Worm (Caenorhabditis elegans) whole organism, late embryonic: ENCODE results near the gene R148.3.
A peak's percentile ranks its signal among the peaks of the same experiment; 100 is the strongest.

Experiments used
- C08G9.2 ChIP-seq: sonication (generic microtip); optimal IDR thresholded peaks from 2 replicates; lab custom pipeline; 2016; ENCODE audit warnings: mild to moderate bottlenecking, missing genetic modification characterization, moderate library complexity, missing compliant biosample characterization
- F13H6.1 ChIP-seq: sonication (generic microtip); optimal IDR thresholded peaks from 2 replicates; lab custom pipeline; 2016; ENCODE audit warnings: missing genetic modification characterization, missing compliant biosample characterization
- Y22D7AL.16 ChIP-seq: sonication (generic microtip); optimal IDR thresholded peaks from 2 replicates; lab custom pipeline; 2016; ENCODE audit warnings: missing genetic modification characterization, missing compliant biosample characterization
- ceh-14 ChIP-seq: sonication (generic microtip); optimal IDR thresholded peaks from 2 replicates; lab custom pipeline; 2016; ENCODE audit warnings: missing genotype, missing genetic modification characterization, missing compliant biosample characterization
- ceh-22 ChIP-seq: sonication (generic microtip); optimal IDR thresholded peaks from 2 replicates; lab custom pipeline; 2017; ENCODE audit warnings: missing biosample characterization, missing genetic modification characterization
- ceh-24 ChIP-seq: sonication (generic microtip); optimal IDR thresholded peaks from 2 replicates; lab custom pipeline; 2016; ENCODE audit warnings: mild to moderate bottlenecking, missing genetic modification characterization, missing compliant biosample characterization
- ceh-31 ChIP-seq: sonication (generic microtip); optimal IDR thresholded peaks from 2 replicates; lab custom pipeline; 2016; ENCODE audit warnings: missing genetic modification characterization, missing compliant biosample characterization
- ceh-34 ChIP-seq: sonication (generic microtip); optimal IDR thresholded peaks from 2 replicates; lab custom pipeline; 2016; ENCODE audit warnings: mild to moderate bottlenecking, missing genetic modification characterization, missing compliant biosample characterization
- ceh-45 ChIP-seq: fragments of 200-800 bp; sonication (Bioruptor generic); IDR thresholded peaks from 2 replicates; pipeline ENCODE4 v1.3.6; 2022; ENCODE audit warnings: missing genetic modification reagents, missing genetic modification characterization, missing compliant biosample characterization
- ceh-48 ChIP-seq: sonication (generic microtip); optimal IDR thresholded peaks from 2 replicates; lab custom pipeline; 2016; ENCODE audit warnings: missing genetic modification characterization, inconsistent platforms, missing compliant biosample characterization
- ceh-6 ChIP-seq: fragments of 200-800 bp; sonication (Bioruptor generic); optimal IDR thresholded peaks from 2 replicates; lab custom pipeline; 2018; ENCODE audit warnings: mild to moderate bottlenecking, missing genetic modification characterization, missing compliant biosample characterization
- ceh-9 ChIP-seq: sonication (generic microtip); optimal IDR thresholded peaks from 2 replicates; lab custom pipeline; 2016; ENCODE audit warnings: mild to moderate bottlenecking, missing genetic modification characterization, inconsistent platforms, missing compliant biosample characterization
- dve-1 ChIP-seq: sonication (generic microtip); optimal IDR thresholded peaks from 2 replicates; lab custom pipeline; 2017; ENCODE audit warnings: antibody characterized with exemption, mild to moderate bottlenecking, missing genetic modification characterization, missing compliant biosample characterization
- eyg-1 ChIP-seq: sonication (generic microtip); optimal IDR thresholded peaks from 2 replicates; lab custom pipeline; 2016; ENCODE audit warnings: missing genotype, missing genetic modification characterization, missing compliant biosample characterization
- gmeb-2 ChIP-seq: sonication (generic microtip); optimal IDR thresholded peaks from 2 replicates; lab custom pipeline; 2016; ENCODE audit warnings: missing genetic modification characterization, inconsistent platforms, missing compliant biosample characterization
- hlh-30 ChIP-seq: sonication (generic microtip); optimal IDR thresholded peaks from 2 replicates; lab custom pipeline; 2017; ENCODE audit warnings: antibody characterized with exemption, missing genetic modification characterization, missing compliant biosample characterization; ENCODE audit not compliant: insufficient read depth
- hlh-8 ChIP-seq: sonication (generic microtip); optimal IDR thresholded peaks from 2 replicates; lab custom pipeline; 2016; ENCODE audit warnings: missing genotype, missing genetic modification characterization, missing compliant biosample characterization
- lim-6 ChIP-seq: sonication (generic microtip); optimal IDR thresholded peaks from 2 replicates; lab custom pipeline; 2016; ENCODE audit warnings: missing genetic modification characterization, missing compliant biosample characterization
- nfya-1 ChIP-seq: sonication (generic microtip); optimal IDR thresholded peaks from 2 replicates; lab custom pipeline; 2017; ENCODE audit warnings: missing genetic modification characterization, mild to moderate bottlenecking, missing compliant biosample characterization, antibody characterized with exemption, moderate library complexity
- nhr-232 ChIP-seq: sonication (generic microtip); optimal IDR thresholded peaks from 2 replicates; lab custom pipeline; 2016; ENCODE audit warnings: missing genetic modification characterization, missing compliant biosample characterization
- pag-3 ChIP-seq: sonication (generic microtip); optimal IDR thresholded peaks from 2 replicates; lab custom pipeline; 2016; ENCODE audit warnings: missing compliant biosample characterization, missing genetic modification characterization, borderline replicate concordance
- pat-9 ChIP-seq: fragments of 200-800 bp; sonication (Bioruptor generic); optimal IDR thresholded peaks from 2 replicates; lab custom pipeline; 2018; ENCODE audit warnings: mild to moderate bottlenecking, missing genetic modification characterization, moderate library complexity, missing compliant biosample characterization
- ref-2 ChIP-seq: sonication (generic microtip); optimal IDR thresholded peaks from 2 replicates; lab custom pipeline; 2016; ENCODE audit warnings: missing genetic modification characterization, missing compliant biosample characterization
- rnt-1 ChIP-seq: sonication (generic microtip); optimal IDR thresholded peaks from 2 replicates; lab custom pipeline; 2016; ENCODE audit warnings: missing genetic modification characterization, missing compliant biosample characterization
- sdc-2 ChIP-seq: sonication (generic microtip); optimal IDR thresholded peaks from 2 replicates; lab custom pipeline; 2016; ENCODE audit warnings: missing genotype, missing genetic modification characterization, missing compliant biosample characterization
- tbx-2 ChIP-seq: sonication (generic microtip); optimal IDR thresholded peaks from 2 replicates; lab custom pipeline; 2016; ENCODE audit warnings: missing genetic modification characterization, missing compliant biosample characterization
- unc-42 ChIP-seq: sonication (generic microtip); optimal IDR thresholded peaks from 2 replicates; lab custom pipeline; 2016; ENCODE audit warnings: missing genotype, missing genetic modification characterization, missing compliant biosample characterization
- unc-55 ChIP-seq: sonication (generic microtip); optimal IDR thresholded peaks from 2 replicates; lab custom pipeline; 2017; ENCODE audit warnings: missing biosample characterization, missing genetic modification reagents, missing genetic modification characterization

Gene R148.3

DNA sequence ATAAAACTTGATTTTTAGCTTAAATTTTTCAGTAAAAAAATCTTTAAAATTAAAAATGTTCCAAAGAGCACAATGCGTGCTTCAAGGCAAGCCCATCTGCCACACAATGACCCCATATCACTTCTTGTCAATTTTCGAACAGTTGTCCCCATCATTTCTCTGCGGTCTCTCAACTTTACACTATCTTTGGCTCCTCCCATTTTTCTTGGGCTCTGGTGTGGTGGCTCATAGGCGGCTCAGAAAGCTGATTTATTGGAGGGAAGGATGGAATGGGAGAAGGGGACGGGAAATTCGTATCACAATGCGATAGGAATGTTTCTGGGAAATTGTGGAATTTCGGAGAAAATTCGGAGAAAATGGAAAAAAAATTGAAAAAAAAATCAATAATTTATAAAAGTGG is 25.4 kb downstream of the R148.3 start:
- TF ChIP-seq C08G9.2 (no peak), rnt-1 (tag; lab: Kevin White, UChicago) (peak; percentile 78), ceh-48 (tag; lab: Kevin White, UChicago) (peak; percentile 4), unc-55 (GFP tag; lab: Kevin White, UChicago) (peak; percentile 75)

DNA sequence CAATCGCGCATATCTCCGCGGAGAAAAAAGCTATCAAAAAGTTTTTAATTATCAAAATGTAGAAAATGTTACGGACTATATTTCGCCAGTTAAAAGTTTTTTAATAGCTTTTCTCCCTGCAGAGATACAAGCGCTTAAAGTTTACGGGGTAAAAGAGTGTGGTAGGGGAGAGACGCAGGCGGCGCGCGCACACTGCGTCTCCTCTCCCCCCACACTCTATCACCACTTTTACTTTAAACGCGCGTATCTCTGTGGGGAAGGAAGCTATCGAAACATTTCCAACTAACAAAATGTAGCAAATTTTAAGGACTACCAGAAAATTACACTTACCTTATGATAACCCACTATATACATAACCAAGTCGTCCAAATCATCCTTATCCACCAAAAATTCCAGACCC is 28.5 kb downstream of the R148.3 start:
- no peak for TF ChIP-seq lim-6 (tag; lab: Kevin White, UChicago)

DNA sequence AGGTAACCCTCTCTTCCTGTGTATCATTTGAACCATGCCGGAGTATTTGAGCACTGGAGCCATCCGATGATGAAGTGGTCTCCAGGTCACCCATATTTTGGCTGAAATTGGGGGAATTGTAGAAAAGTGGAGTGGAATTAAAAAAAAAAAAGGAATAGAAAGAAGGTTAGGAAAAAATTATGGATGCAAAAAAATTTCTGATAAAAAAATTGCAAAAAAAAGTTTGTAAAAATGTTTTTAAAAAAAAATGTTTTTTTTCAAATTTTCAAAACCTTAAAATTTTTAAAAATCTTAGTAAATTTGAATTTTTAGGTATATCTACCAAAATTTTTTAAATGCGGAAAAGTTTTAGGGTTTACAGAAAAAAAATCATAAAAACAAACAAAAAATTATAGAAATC is 43.9 kb downstream of the R148.3 start, which contains the start of gene frm-8:
Gene frm-8, minus strand, starts transcription at position 101 of the 400 bp plus-strand sequence.
- no peak for TF ChIP-seq ceh-9 (tag; lab: Kevin White, UChicago)
- TF ChIP-seq eyg-1, result no peak
- no peak for TF ChIP-seq ceh-22
- TF ChIP-seq ceh-6 (GFP tag; lab: Kevin White, UChicago), result no peak
- TF ChIP-seq ref-2 (tag; lab: Kevin White, UChicago), result no peak
- no peak for TF ChIP-seq F13H6.1 (tag; lab: Kevin White, UChicago)
- TF ChIP-seq pag-3 (tag; lab: Kevin White, UChicago), result no peak
- no peak for TF ChIP-seq ceh-45 (GFP tag; lab: Robert Waterston, UW)
- TF ChIP-seq ceh-34, result no peak
- no peak for TF ChIP-seq pat-9 (tag; lab: Kevin White, UChicago)
- no peak for TF ChIP-seq sdc-2 (tag; lab: Kevin White, UChicago)
- TF ChIP-seq unc-55 (GFP tag; lab: Kevin White, UChicago), result no peak
- TF ChIP-seq ceh-48 (tag; lab: Kevin White, UChicago), result no peak
- TF ChIP-seq gmeb-2 (tag; lab: Kevin White, UChicago), result no peak
- TF ChIP-seq hlh-30, result no peak
- TF ChIP-seq C08G9.2, result no peak
- TF ChIP-seq hlh-8, result no peak
- TF ChIP-seq nfya-1 (tag; lab: Kevin White, UChicago), result no peak

DNA sequence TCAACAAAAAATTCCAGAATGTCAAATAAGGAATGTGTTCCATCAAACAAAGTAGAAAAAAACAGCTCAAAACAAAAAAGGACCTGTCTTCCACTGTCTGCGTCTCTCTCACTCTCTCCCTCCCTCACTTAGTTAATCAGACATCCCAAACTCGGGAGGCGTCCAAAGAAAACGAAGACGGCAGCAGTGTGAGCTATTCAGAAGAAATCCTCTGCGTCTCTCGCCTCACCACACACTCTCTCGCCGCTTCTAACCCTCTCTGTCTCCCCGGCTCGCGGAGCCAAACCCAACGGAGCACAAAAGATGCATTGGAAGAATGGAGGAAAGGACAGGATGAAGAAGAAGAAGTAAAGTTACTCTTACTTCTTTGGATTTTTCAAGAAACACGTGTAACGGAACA is 45.2 kb downstream of the R148.3 start:
- TF ChIP-seq ceh-24, result no peak
- TF ChIP-seq Y22D7AL.16 (tag; lab: Kevin White, UChicago), result no peak
- peak; percentile 59 for TF ChIP-seq nfya-1 (tag; lab: Kevin White, UChicago)
- TF ChIP-seq ceh-34, result no peak
- no peak for TF ChIP-seq nhr-232 (tag; lab: Kevin White, UChicago)
- no peak for TF ChIP-seq lim-6 (tag; lab: Kevin White, UChicago)
- TF ChIP-seq tbx-2 (tag; lab: Kevin White, UChicago), result peak; percentile 4
- TF ChIP-seq dve-1 (tag; lab: Kevin White, UChicago), result no peak
- peak; percentile 75 for TF ChIP-seq ceh-31 (tag; lab: Kevin White, UChicago)
- peak; percentile 62 for TF ChIP-seq unc-42 (tag; lab: Kevin White, UChicago)
- no peak for TF ChIP-seq ref-2 (tag; lab: Kevin White, UChicago)

DNA sequence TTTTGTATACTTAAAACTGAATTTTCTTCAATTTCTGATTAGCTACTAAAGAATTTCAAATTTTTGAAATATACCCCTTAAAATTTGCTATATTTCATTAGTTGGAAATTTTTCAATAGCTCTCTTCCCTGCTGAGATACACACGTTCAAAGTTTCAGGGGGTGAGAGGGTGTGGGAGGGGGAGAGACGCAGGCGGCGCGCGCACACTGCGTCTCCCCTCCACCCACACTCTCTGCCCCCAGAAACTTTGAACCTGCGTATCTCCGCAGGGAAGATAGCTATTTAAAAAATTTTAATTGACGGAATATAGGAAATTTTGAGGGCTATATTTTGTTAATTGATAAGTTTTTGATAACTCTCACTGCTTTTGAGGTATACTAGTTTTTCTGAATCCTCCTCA is 47.6 kb downstream of the R148.3 start:
- TF ChIP-seq rnt-1 (tag; lab: Kevin White, UChicago), result no peak

DNA sequence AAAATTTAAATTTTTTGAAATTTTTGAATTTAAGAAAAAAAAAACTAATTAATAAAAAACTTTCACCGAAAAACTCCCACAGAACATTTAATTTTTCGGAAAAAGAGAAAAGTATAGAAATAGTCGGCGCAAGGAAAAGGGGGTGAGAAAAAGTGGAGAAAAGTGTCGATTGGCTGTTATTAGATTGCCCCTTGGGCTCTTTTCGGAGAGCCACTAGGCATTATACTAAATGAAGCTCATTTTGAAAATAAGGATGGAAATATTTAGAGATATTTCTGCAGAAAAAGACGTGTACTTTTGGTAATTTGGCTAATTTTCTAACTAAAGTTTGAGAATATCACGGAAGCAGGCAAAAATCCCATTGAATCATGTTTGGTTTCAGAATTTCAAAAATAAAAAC is 49.0 kb downstream of the R148.3 start:
- TF ChIP-seq unc-42 (tag; lab: Kevin White, UChicago) (peak; percentile 89), eyg-1 (no peak), rnt-1 (tag; lab: Kevin White, UChicago) (no peak)

DNA sequence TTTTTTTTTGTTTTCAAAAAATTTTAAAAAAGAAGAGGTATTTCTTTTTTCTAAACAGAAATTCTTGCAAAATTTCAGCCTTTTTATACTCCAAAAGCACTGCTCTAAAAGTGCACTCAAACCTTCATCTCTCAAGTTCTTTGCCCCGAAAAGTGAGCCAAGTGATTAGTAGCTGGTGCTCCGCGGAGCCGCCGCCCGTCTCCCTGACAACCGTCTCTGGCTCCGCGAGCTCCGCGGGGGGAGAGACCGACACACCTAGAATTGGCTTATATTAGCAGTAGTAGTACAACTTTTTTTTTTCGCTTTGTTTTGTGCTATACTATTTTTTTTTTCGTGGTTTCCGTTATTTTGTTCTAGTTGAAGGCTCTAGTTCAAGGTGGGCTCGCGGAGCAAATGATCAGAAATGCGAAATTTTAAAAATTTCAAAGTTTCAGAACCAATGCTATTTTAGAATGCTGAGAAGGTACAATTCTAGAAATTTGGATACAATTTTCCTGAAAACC is 57.6 kb downstream of the R148.3 start, which contains the start of gene Y53G8AL.1:
Gene Y53G8AL.1, plus strand, starts transcription at position 453 of the 503 bp plus-strand sequence.
- TF ChIP-seq ceh-24, result no peak
- TF ChIP-seq ceh-14 (tag; lab: Kevin White, UChicago), result peak; percentile 40
